Fruit fly (Drosophila melanogaster) whole organism: Measurements from ENCODE around the gene CG31882.

ENCODE experiments used
- Dll ChIP-seq: fragments of >200 bp; optimal IDR thresholded peaks from 2 replicates; lab custom pipeline; 2017
- EcR ChIP-seq, 2 experiments: fragments of >200 bp; optimal IDR thresholded peaks; 2 replicates each; lab custom pipeline; 2017; ENCODE audit warnings: missing biosample characterization in 2 of 2, missing genetic modification characterization in 2 of 2, missing genetic modification reagents in 2 of 2
- pan ChIP-seq: fragments of >200 bp; optimal IDR thresholded peaks from 2 replicates; lab custom pipeline; 2017
- psq ChIP-seq: fragments of >200 bp; optimal IDR thresholded peaks from 2 replicates; lab custom pipeline; 2017
- usp ChIP-seq: fragments of >200 bp; optimal IDR thresholded peaks from 2 replicates; lab custom pipeline; 2017; ENCODE audit warnings: missing biosample characterization, missing genetic modification characterization, mixed read lengths

- TF ChIP-seq psq (no peak), EcR (GFP tag; optimal IDR thresholded peaks at IDR 0.05; lab: Kevin White, UChicago) (no peak), Dll (lab: Kevin White, UChicago) (no peak), usp (GFP tag; lab: Kevin White, UChicago) (no peak), pan (lab: Kevin White, UChicago) (no peak)
Measured at dm6 chr2L:9612654-9613005, 12.5 kb downstream of the CG31882 start.
